Worm (Caenorhabditis elegans) whole organism, L1 larva: ENCODE data around the gene bli-2.
A peak's percentile ranks its signal among the peaks of the same experiment; 100 is the strongest.

Experiments used
- C04F5.9 ChIP-seq: sonication (generic microtip); optimal IDR thresholded peaks from 2 replicates; lab custom pipeline; 2016; ENCODE audit warnings: missing genetic modification characterization, missing compliant biosample characterization
- C34B4.2 ChIP-seq: sonication (generic microtip); optimal IDR thresholded peaks from 2 replicates; lab custom pipeline; 2017; ENCODE audit warnings: mild to moderate bottlenecking, missing genetic modification characterization, missing compliant biosample characterization
- aha-1 ChIP-seq: fragments of 150-350 bp; optimal IDR thresholded peaks from 2 replicates; lab custom pipeline; 2014; ENCODE audit warnings: missing biosample characterization, missing genetic modification characterization
- alr-1 ChIP-seq: fragments of 200-800 bp; sonication (Bioruptor generic); optimal IDR thresholded peaks from 2 replicates; lab custom pipeline; 2018; ENCODE audit warnings: borderline replicate concordance, mild to moderate bottlenecking, missing genetic modification characterization, missing compliant biosample characterization
- aly-2 ChIP-seq: fragments of 150-350 bp; optimal IDR thresholded peaks from 2 replicates; lab custom pipeline; 2014; ENCODE audit warnings: missing biosample characterization, missing genetic modification characterization
- ama-1 ChIP-seq: fragments of 150-350 bp; optimal IDR thresholded peaks from 2 replicates; lab custom pipeline; 2014
- ceh-88 ChIP-seq: fragments of 200-800 bp; sonication (Bioruptor generic); IDR thresholded peaks from 2 replicates; pipeline ENCODE4 v1.3.6; 2022; ENCODE audit warnings: missing genetic modification characterization, missing compliant biosample characterization
- ceh-90 ChIP-seq: sonication (generic microtip); optimal IDR thresholded peaks from 2 replicates; lab custom pipeline; 2016; ENCODE audit warnings: missing genetic modification characterization, missing compliant biosample characterization
- ces-1 ChIP-seq: fragments of 150-350 bp; optimal IDR thresholded peaks from 2 replicates; lab custom pipeline; 2014; ENCODE audit warnings: missing biosample characterization, missing genetic modification reagents, missing genetic modification characterization
- dpl-1 ChIP-seq, 3 experiments: fragments of 150-350 bp in 2 of 3; sonication (generic microtip) in 1 of 3; optimal IDR thresholded peaks; 2 replicates each; lab custom pipeline; 2014 to 2017; ENCODE audit warnings: missing biosample characterization in 3 of 3, missing genetic modification characterization in 3 of 3, missing genetic modification reagents in 3 of 3
- efl-3 ChIP-seq: fragments of 200-800 bp; sonication (Bioruptor generic); optimal IDR thresholded peaks from 2 replicates; lab custom pipeline; 2018; ENCODE audit warnings: mild to moderate bottlenecking, missing genetic modification characterization, missing compliant biosample characterization
- elt-2 ChIP-seq: sonication (generic microtip); optimal IDR thresholded peaks from 2 replicates; lab custom pipeline; 2016; ENCODE audit warnings: missing genetic modification characterization, mild to moderate bottlenecking, inconsistent platforms, missing compliant biosample characterization, missing genetic modification reagents
- elt-3 ChIP-seq, 6 experiments: fragments of 150-350 bp in 1 of 6; sonication (generic microtip); optimal IDR thresholded peaks; 2 replicates each; lab custom pipeline; 2017 to 2018; ENCODE audit warnings: missing biosample characterization in 6 of 6, missing genetic modification characterization in 6 of 6, inconsistent platforms in 1 of 6
- ets-5 ChIP-seq: fragments of 200-800 bp; sonication (Bioruptor generic); IDR thresholded peaks from 2 replicates; pipeline ENCODE4 v1.3.6; 2022; ENCODE audit warnings: missing genetic modification characterization, missing compliant biosample characterization
- fkh-10 ChIP-seq: sonication (generic microtip); optimal IDR thresholded peaks from 2 replicates; lab custom pipeline; 2017; ENCODE audit warnings: missing biosample characterization, missing genetic modification reagents, missing genetic modification characterization
- fkh-8 ChIP-seq: sonication (generic microtip); optimal IDR thresholded peaks from 2 replicates; lab custom pipeline; 2016; ENCODE audit warnings: mild to moderate bottlenecking, missing genetic modification characterization, missing compliant biosample characterization
- grh-1 ChIP-seq: fragments of 200-800 bp; sonication (Bioruptor generic); IDR thresholded peaks from 2 replicates; pipeline ENCODE4 v1.3.6; 2022; ENCODE audit warnings: missing genetic modification reagents, missing genetic modification characterization, missing compliant biosample characterization
- hlh-17 ChIP-seq: fragments of 200-800 bp; sonication (Bioruptor generic); optimal IDR thresholded peaks from 2 replicates; lab custom pipeline; 2018; ENCODE audit warnings: missing genetic modification characterization, mild to moderate bottlenecking, missing compliant biosample characterization, moderate library complexity, borderline replicate concordance
- hlh-4 ChIP-seq: sonication (generic microtip); optimal IDR thresholded peaks from 2 replicates; lab custom pipeline; 2016; ENCODE audit warnings: mild to moderate bottlenecking, missing genetic modification characterization, missing compliant biosample characterization
- irx-1 ChIP-seq: sonication (generic microtip); optimal IDR thresholded peaks from 2 replicates; lab custom pipeline; 2016; ENCODE audit warnings: missing genetic modification characterization, missing compliant biosample characterization
- isw-1 ChIP-seq: fragments of 200-800 bp; sonication (Bioruptor generic); IDR thresholded peaks from 2 replicates; pipeline ENCODE4 v1.3.6; 2022; ENCODE audit warnings: missing genetic modification characterization, missing compliant biosample characterization
- lin-13 ChIP-seq: fragments of 150-350 bp; optimal IDR thresholded peaks from 2 replicates; lab custom pipeline; 2014; ENCODE audit warnings: missing biosample characterization, missing genetic modification reagents, missing genetic modification characterization
- lin-14 ChIP-seq: fragments of 200-800 bp; sonication (Bioruptor generic); optimal IDR thresholded peaks from 2 replicates; lab custom pipeline; 2018; ENCODE audit warnings: mild to moderate bottlenecking, missing genetic modification characterization, moderate library complexity, missing compliant biosample characterization
- lin-15B ChIP-seq: fragments of 150-350 bp; sonication (generic microtip); optimal IDR thresholded peaks from 3 replicates; lab custom pipeline; 2014; ENCODE audit warnings: missing biosample characterization, missing genetic modification characterization
- lsy-2 ChIP-seq, 2 experiments: fragments of 150-350 bp; optimal IDR thresholded peaks; 2 replicates each; lab custom pipeline; 2014; ENCODE audit warnings: missing biosample characterization in 2 of 2, missing genetic modification characterization in 2 of 2
- mdl-1 ChIP-seq, 2 experiments: fragments of 150-350 bp; optimal IDR thresholded peaks; 2 replicates each; lab custom pipeline; 2014 to 2017; ENCODE audit warnings: missing biosample characterization in 2 of 2, missing genetic modification characterization in 2 of 2, inconsistent platforms in 1 of 2
- mef-2 ChIP-seq: fragments of 150-350 bp; optimal IDR thresholded peaks from 2 replicates; lab custom pipeline; 2014; ENCODE audit warnings: missing biosample characterization, missing genetic modification characterization
- mep-1 ChIP-seq: fragments of 150-350 bp; optimal IDR thresholded peaks from 2 replicates; lab custom pipeline; 2014; ENCODE audit warnings: missing biosample characterization, missing genetic modification characterization
- nhr-11 ChIP-seq: fragments of 150-350 bp; optimal IDR thresholded peaks from 2 replicates; lab custom pipeline; 2014; ENCODE audit warnings: missing biosample characterization, missing genetic modification characterization
- nhr-12 ChIP-seq: sonication (generic microtip); optimal IDR thresholded peaks from 2 replicates; lab custom pipeline; 2017; ENCODE audit warnings: missing biosample characterization, missing genetic modification characterization
- nhr-20 ChIP-seq: sonication (generic microtip); optimal IDR thresholded peaks from 2 replicates; lab custom pipeline; 2016; ENCODE audit warnings: mild to moderate bottlenecking, missing genetic modification characterization, missing compliant biosample characterization
- nhr-237 ChIP-seq: fragments of 150-350 bp; optimal IDR thresholded peaks from 2 replicates; lab custom pipeline; 2014; ENCODE audit warnings: missing biosample characterization, missing genetic modification characterization
- nhr-28 ChIP-seq: fragments of 150-350 bp; optimal IDR thresholded peaks from 2 replicates; lab custom pipeline; 2014; ENCODE audit warnings: missing biosample characterization, missing genetic modification characterization
- nhr-47 ChIP-seq: sonication (generic microtip); optimal IDR thresholded peaks from 2 replicates; lab custom pipeline; 2016; ENCODE audit warnings: mild to moderate bottlenecking, missing genetic modification characterization, moderate library complexity, missing compliant biosample characterization
- nhr-71 ChIP-seq: sonication (generic microtip); optimal IDR thresholded peaks from 2 replicates; lab custom pipeline; 2016; ENCODE audit warnings: mild to moderate bottlenecking, missing genetic modification characterization, moderate library complexity, missing compliant biosample characterization
- nhr-90 ChIP-seq: sonication (generic microtip); optimal IDR thresholded peaks from 2 replicates; lab custom pipeline; 2016; ENCODE audit warnings: mild to moderate bottlenecking, missing genetic modification characterization, missing compliant biosample characterization; ENCODE audit not compliant: poor library complexity
- pag-3 ChIP-seq: sonication (generic microtip); optimal IDR thresholded peaks from 2 replicates; lab custom pipeline; 2017; ENCODE audit warnings: missing genetic modification characterization, mild to moderate bottlenecking, missing compliant biosample characterization, antibody characterized with exemption, borderline replicate concordance; ENCODE audit not compliant: insufficient read depth
- pqm-1 ChIP-seq: sonication (generic microtip); optimal IDR thresholded peaks from 3 replicates; lab custom pipeline; 2017; ENCODE audit warnings: missing biosample characterization, missing genetic modification characterization
- skn-1 ChIP-seq: fragments of 150-350 bp; optimal IDR thresholded peaks from 2 replicates; lab custom pipeline; 2014; ENCODE audit warnings: missing biosample characterization, missing genetic modification characterization
- snpc-4 ChIP-seq: fragments of 150-350 bp; optimal IDR thresholded peaks from 2 replicates; lab custom pipeline; 2014; ENCODE audit warnings: missing biosample characterization, missing genetic modification characterization
- swsn-7 ChIP-seq: sonication (generic microtip); optimal IDR thresholded peaks from 2 replicates; lab custom pipeline; 2016; ENCODE audit warnings: missing genetic modification characterization, missing compliant biosample characterization
- tbx-2 ChIP-seq: sonication (generic microtip); optimal IDR thresholded peaks from 2 replicates; lab custom pipeline; 2016; ENCODE audit warnings: missing genetic modification characterization, missing compliant biosample characterization
- unc-30 ChIP-seq: sonication (generic microtip); optimal IDR thresholded peaks from 2 replicates; lab custom pipeline; 2017; ENCODE audit warnings: missing biosample characterization, missing genetic modification characterization
- unc-98 ChIP-seq: fragments of 200-800 bp; sonication (Bioruptor generic); IDR thresholded peaks from 2 replicates; pipeline ENCODE4 v1.3.6; 2022; ENCODE audit warnings: missing genetic modification characterization, missing compliant biosample characterization
- vab-15 ChIP-seq: sonication (generic microtip); optimal IDR thresholded peaks from 2 replicates; lab custom pipeline; 2017; ENCODE audit warnings: missing genotype, mild to moderate bottlenecking, missing genetic modification characterization, missing compliant biosample characterization
- xbp-1 ChIP-seq: sonication (generic microtip); optimal IDR thresholded peaks from 2 replicates; lab custom pipeline; 2016; ENCODE audit warnings: missing genetic modification characterization, missing compliant biosample characterization
- zip-4 ChIP-seq: fragments of 200-800 bp; sonication (Bioruptor generic); optimal IDR thresholded peaks from 2 replicates; lab custom pipeline; 2018; ENCODE audit warnings: mild to moderate bottlenecking, missing genetic modification characterization, moderate library complexity, missing compliant biosample characterization
- ztf-11 ChIP-seq, 2 experiments: sonication (generic microtip); optimal IDR thresholded peaks; 2 replicates each; lab custom pipeline; 2016 to 2017; ENCODE audit warnings: missing genetic modification characterization in 2 of 2, missing biosample characterization in 1 of 2, missing compliant biosample characterization in 1 of 2
- ztf-4 ChIP-seq: fragments of 150-350 bp; optimal IDR thresholded peaks from 2 replicates; lab custom pipeline; 2014; ENCODE audit warnings: missing biosample characterization, missing genetic modification characterization

The bli-2 gene

ce11 chrII:5663180-5663791 is 11.1 kb upstream of the bli-2 start (continued):
- TF ChIP-seq nhr-28 (tag; lab: Kevin White, UChicago) = no peak
- no peak for TF ChIP-seq ets-5
- no peak for TF ChIP-seq isw-1 (GFP tag; lab: Robert Waterston, UW)
- no peak for TF ChIP-seq fkh-10 (GFP tag; lab: Kevin White, UChicago)
- no peak for TF ChIP-seq unc-98
- TF ChIP-seq lin-14 (GFP tag; lab: Kevin White, UChicago) = peak; percentile 55
- TF ChIP-seq nhr-71 (tag; lab: Kevin White, UChicago) = peak; percentile 43
- TF ChIP-seq ceh-90 (tag; lab: Kevin White, UChicago) = no peak
- peak; percentile 2 for TF ChIP-seq xbp-1 (tag; lab: Kevin White, UChicago)
- TF ChIP-seq unc-30 (tag; lab: Kevin White, UChicago) = no peak
- no peak for TF ChIP-seq ama-1 (lab: Kevin White, UChicago)
- no peak for TF ChIP-seq alr-1
- TF ChIP-seq hlh-17 (GFP tag; lab: Kevin White, UChicago) = no peak
- peak; percentile 0 for TF ChIP-seq nhr-20 (tag; lab: Kevin White, UChicago)
- TF ChIP-seq ztf-11 (tag; optimal IDR thresholded peaks at IDR 0.05; lab: Kevin White, UChicago) = no peak
- peak in 1 of 6 experiments; percentile 31 for TF ChIP-seq elt-3 (tag; optimal IDR thresholded peaks at IDR 0.05; lab: Kevin White, UChicago)
- TF ChIP-seq zip-4 (GFP tag; lab: Kevin White, UChicago) = no peak
- TF ChIP-seq lsy-2 (tag; optimal IDR thresholded peaks at IDR 0.05; lab: Kevin White, UChicago) = peak; percentile 20 to 29
- no peak for TF ChIP-seq nhr-237 (tag; lab: Kevin White, UChicago)
- TF ChIP-seq lin-15B = no peak
- TF ChIP-seq nhr-47 (tag; lab: Kevin White, UChicago) = peak; percentile 24
- TF ChIP-seq nhr-90 = no peak
- no peak for TF ChIP-seq dpl-1 (GFP tag; optimal IDR thresholded peaks at IDR 0.05; lab: Kevin White, UChicago)
- TF ChIP-seq hlh-4 (tag; lab: Kevin White, UChicago) = no peak
- TF ChIP-seq nhr-11 (tag; lab: Kevin White, UChicago) = no peak
- no peak for TF ChIP-seq snpc-4 (tag; lab: Kevin White, UChicago)
- no peak for TF ChIP-seq efl-3 (GFP tag; lab: Kevin White, UChicago)
- peak; percentile 48 for TF ChIP-seq mef-2 (tag; lab: Kevin White, UChicago)
- no peak for TF ChIP-seq fkh-8 (tag; lab: Kevin White, UChicago)
- no peak for TF ChIP-seq ceh-88 (GFP tag; lab: Robert Waterston, UW)
- no peak for TF ChIP-seq mdl-1 (tag; optimal IDR thresholded peaks at IDR 0.05; lab: Kevin White, UChicago)

- TF ChIP-seq C04F5.9 (tag; lab: Kevin White, UChicago) (no peak), pag-3 (tag; lab: Kevin White, UChicago) (no peak), vab-15 (tag; lab: Kevin White, UChicago) (no peak), nhr-12 (tag; lab: Kevin White, UChicago) (no peak), ztf-11 (tag; optimal IDR thresholded peaks at IDR 0.05; lab: Kevin White, UChicago) (peak in 1 of 2 experiments; percentile 77), irx-1 (tag; lab: Kevin White, UChicago) (peak; percentile 23), unc-30 (tag; lab: Kevin White, UChicago) (no peak), skn-1 (tag; lab: Kevin White, UChicago) (peak; percentile 60), lin-13 (GFP tag; lab: Kevin White, UChicago) (peak; percentile 73), C34B4.2 (tag; lab: Kevin White, UChicago) (no peak), aha-1 (tag; lab: Kevin White, UChicago) (no peak), elt-2 (tag; lab: Kevin White, UChicago) (peak; percentile 80), ceh-90 (tag; lab: Kevin White, UChicago) (no peak), mef-2 (tag; lab: Kevin White, UChicago) (peak; percentile 76), swsn-7 (tag; lab: Kevin White, UChicago) (peak; percentile 92), mep-1 (peak; percentile 67), ces-1 (GFP tag; lab: Kevin White, UChicago) (peak; percentile 67), aly-2 (tag; lab: Kevin White, UChicago) (peak; percentile 66), ets-5 (no peak), ama-1 (lab: Kevin White, UChicago) (peak; percentile 99), grh-1 (GFP tag; lab: Robert Waterston, UW) (peak; percentile 73), hlh-4 (tag; lab: Kevin White, UChicago) (no peak), xbp-1 (tag; lab: Kevin White, UChicago) (peak; percentile 82), ztf-4 (tag; lab: Kevin White, UChicago) (peak; percentile 98), pqm-1 (tag; lab: Kevin White, UChicago) (peak; percentile 41), hlh-17 (GFP tag; lab: Kevin White, UChicago) (no peak), efl-3 (GFP tag; lab: Kevin White, UChicago) (no peak), nhr-90 (peak; percentile 82), tbx-2 (tag; lab: Kevin White, UChicago) (peak; percentile 81)
These were observed 9.5 kb upstream of the bli-2 start for ce11 chrII:5661735-5662177.
